Fruit fly (Drosophila melanogaster): ENCODE measurements around the gene Naprt.

The Naprt gene

DNA sequence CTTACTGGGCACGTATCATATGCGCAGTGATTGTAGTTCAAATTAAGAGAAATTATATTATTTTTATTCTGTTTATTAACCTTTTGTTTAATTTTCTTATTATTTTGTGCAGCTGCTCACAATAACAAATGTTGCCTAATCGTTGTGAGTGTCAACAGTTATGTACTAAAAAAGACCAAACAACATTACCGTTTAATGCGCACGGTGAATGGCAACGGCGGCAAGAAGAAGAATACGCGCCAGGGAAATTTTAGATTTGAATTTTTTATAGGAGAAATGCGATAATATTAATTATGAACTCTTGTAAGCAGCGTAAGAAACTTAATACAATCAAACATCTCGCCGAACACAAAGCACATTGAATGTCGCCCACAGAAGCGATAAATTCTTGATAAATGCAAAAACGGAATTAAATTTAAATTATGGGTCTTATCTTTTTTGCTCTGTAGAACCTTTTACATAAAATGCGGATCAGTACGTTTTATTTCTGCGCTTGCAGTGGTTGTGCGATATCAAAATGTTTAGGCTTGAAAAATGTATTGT is 10.2 kb downstream of the Naprt start, which contains the start of the genes Tbcc and lectin-24Db (continued):
- TF ChIP-seq so (GFP tag; IDR thresholded peaks at IDR 0.05) (no peak), Med (GFP tag) (peak; percentile 58), CG8281 (tag; optimal IDR thresholded peaks at IDR 0.05) (no peak), CG4617 (GFP tag; optimal IDR thresholded peaks at IDR 0.05; ENCODE audit: borderline replicate concordance) (peak; percentile 83), CG2120 (GFP tag; optimal IDR thresholded peaks at IDR 0.05) (no peak), tin (GFP tag; optimal IDR thresholded peaks at IDR 0.05) (no peak), CrebB (tag; optimal IDR thresholded peaks at IDR 0.05) (no peak), gce (GFP tag; IDR thresholded peaks at IDR 0.05) (no peak), YL-1 (GFP tag; optimal IDR thresholded peaks at IDR 0.05) (peak; percentile 17), CG12236 (GFP tag; optimal IDR thresholded peaks at IDR 0.05) (no peak), CG11696 (GFP tag; IDR thresholded peaks at IDR 0.05) (no peak), tio (GFP tag; optimal IDR thresholded peaks at IDR 0.05) (no peak), Mad (GFP tag; optimal IDR thresholded peaks at IDR 0.05) (no peak), shn (GFP tag; optimal IDR thresholded peaks at IDR 0.05) (no peak), CG7372 (GFP tag; IDR thresholded peaks at IDR 0.05) (no peak), NC2β (GFP tag; optimal IDR thresholded peaks at IDR 0.05) (no peak), ato (GFP tag; IDR thresholded peaks at IDR 0.05; ENCODE audit: partially characterized antibody) (no peak), eve (GFP tag; optimal IDR thresholded peaks at IDR 0.05) (peak in 1 of 2 experiments; percentile 73), slbo (GFP tag; IDR thresholded peaks at IDR 0.05) (no peak), Usf (GFP tag; optimal IDR thresholded peaks at IDR 0.05) (no peak), CG32767 (GFP tag; IDR thresholded peaks at IDR 0.05) (no peak), CG9817 (tag; optimal IDR thresholded peaks at IDR 0.05) (no peak), CG9727 (GFP tag; optimal IDR thresholded peaks at IDR 0.05) (no peak), chinmo (GFP tag; IDR thresholded peaks at IDR 0.05; ENCODE audit: partially characterized antibody) (0 out of 4 replicates have a peak, but pooled peaks have one; percentile 59), CG2889 (GFP tag; IDR thresholded peaks at IDR 0.05) (no peak), dmrt11E (tag; optimal IDR thresholded peaks at IDR 0.05) (no peak), Kr (GFP tag; optimal IDR thresholded peaks at IDR 0.05) (no peak), inv (GFP tag; IDR thresholded peaks at IDR 0.05; ENCODE audit: partially characterized antibody) (no peak), CG3065 (GFP tag; optimal IDR thresholded peaks at IDR 0.05) (no peak), Myb (GFP tag; optimal IDR thresholded peaks at IDR 0.05) (peak; percentile 27), Atf-2 (GFP tag; optimal IDR thresholded peaks at IDR 0.05) (no peak), CG30020 (tag; optimal IDR thresholded peaks at IDR 0.05) (no peak), ssp (GFP tag; IDR thresholded peaks at IDR 0.05) (no peak), Pdp1 (GFP tag; optimal IDR thresholded peaks at IDR 0.05) (peak in 1 of 2 experiments; percentile 32), Dref (GFP tag; IDR thresholded peaks at IDR 0.05) (no peak), repo (GFP tag; optimal IDR thresholded peaks at IDR 0.05) (no peak), esg (GFP tag; conservative IDR thresholded peaks at IDR 0.05) (no peak), Mes4 (GFP tag; optimal IDR thresholded peaks at IDR 0.05) (no peak), CG10209 (GFP tag; optimal IDR thresholded peaks at IDR 0.05) (no peak), Scr (GFP tag; IDR thresholded peaks at IDR 0.05; ENCODE audit: partially characterized antibody) (no peak), Fer1 (GFP tag; optimal IDR thresholded peaks at IDR 0.05) (no peak), danr (GFP tag; IDR thresholded peaks at IDR 0.05) (no peak), CG2116 (GFP tag; optimal IDR thresholded peaks at IDR 0.05) (peak; percentile 17), Max (GFP tag; optimal IDR thresholded peaks at IDR 0.05) (no peak), ham (GFP tag; IDR thresholded peaks at IDR 0.05) (no peak), Oli (tag; optimal IDR thresholded peaks at IDR 0.05) (no peak), row (GFP tag; IDR thresholded peaks at IDR 0.05) (no peak), CG3847 (GFP tag; IDR thresholded peaks at IDR 0.05) (no peak), trh (GFP tag; optimal IDR thresholded peaks at IDR 0.05) (no peak), ara (GFP tag; IDR thresholded peaks at IDR 0.05) (no peak), CG12659 (GFP tag; optimal IDR thresholded peaks at IDR 0.05) (peak; percentile 34), oc (tag; optimal IDR thresholded peaks at IDR 0.05) (no peak)
